Worm (Caenorhabditis elegans): ENCODE results near the gene F49E11.7.

F49E11.7 gene

ce11 chrIV:13096778-13097177, 44.1 kb downstream of the F49E11.7 start (continued):
- TF ChIP-seq hmg-20 (GFP tag; IDR thresholded peaks at IDR 0.05) (no peak), ztf-6 (GFP tag; IDR thresholded peaks at IDR 0.05) (no peak), dox-1 (GFP tag; IDR thresholded peaks at IDR 0.05) (peak; percentile 52; the same call in 1 of the 2 replicates), F23B12.7 (tag; optimal IDR thresholded peaks at IDR 0.05; ENCODE audit: insufficient read depth) (no peak), nhr-80 (tag; optimal IDR thresholded peaks at IDR 0.05) (no peak), gei-17 (GFP tag; optimal IDR thresholded peaks at IDR 0.05) (no peak), hrde-1 (tag; optimal IDR thresholded peaks at IDR 0.05; ENCODE audit: borderline replicate concordance) (peak; percentile 88), madf-3 (GFP tag; IDR thresholded peaks at IDR 0.05) (0 out of 2 replicates have a peak, but pooled peaks have one; percentile 16), lsl-1 (GFP tag; optimal IDR thresholded peaks at IDR 0.05) (peak; percentile 27), T26A5.8 (tag; optimal IDR thresholded peaks at IDR 0.05) (peak; percentile 1), tbx-9 (tag; optimal IDR thresholded peaks at IDR 0.05; ENCODE audit: borderline replicate concordance) (no peak), let-607 (tag; optimal IDR thresholded peaks at IDR 0.05) (no peak), nfyb-1 (GFP tag; IDR thresholded peaks at IDR 0.05) (0 out of 2 replicates have a peak, but pooled peaks have one; percentile 7), rpc-1 (optimal IDR thresholded peaks at IDR 0.05) (no peak), rpc-1 (tag; optimal IDR thresholded peaks at IDR 0.05) (no peak), C17E4.6 (GFP tag; IDR thresholded peaks at IDR 0.05) (no peak), tbp1 (GFP tag; optimal IDR thresholded peaks at IDR 0.05) (no peak), lin-40 (tag; optimal IDR thresholded peaks at IDR 0.05) (no peak), D2030.7 (GFP tag; IDR thresholded peaks at IDR 0.05) (peak; percentile 20; the same call in 1 of the 2 replicates), bed-1 (GFP tag; IDR thresholded peaks at IDR 0.05) (no peak), mcd-1 (GFP tag; IDR thresholded peaks at IDR 0.05) (no peak), F49E8.2 (tag; optimal IDR thresholded peaks at IDR 0.05; ENCODE audit: insufficient read depth) (peak; percentile 86), zim-3 (tag; optimal IDR thresholded peaks at IDR 0.05) (no peak), rec-8 (tag; optimal IDR thresholded peaks at IDR 0.05) (peak in 1 of 2 experiments; percentile 4), ceh-40 (GFP tag; IDR thresholded peaks at IDR 0.05) (no peak)

- TF ChIP-seq ceh-100 (GFP tag; IDR thresholded peaks at IDR 0.05), result peak; percentile 42; the same call in 1 of the 2 replicates
- TF ChIP-seq tbp1 (GFP tag; optimal IDR thresholded peaks at IDR 0.05), result peak; percentile 44
- TF ChIP-seq B0261.1 (tag; optimal IDR thresholded peaks at IDR 0.05), result no peak
- TF ChIP-seq F33H1.4 (GFP tag; IDR thresholded peaks at IDR 0.05), result peak; percentile 75
- TF ChIP-seq nfyb-1 (GFP tag; IDR thresholded peaks at IDR 0.05), result 0 out of 2 replicates have a peak, but pooled peaks have one; percentile 36
- TF ChIP-seq efl-1 (GFP tag; optimal IDR thresholded peaks at IDR 0.05), result peak; percentile 39
- TF ChIP-seq him-1 (tag; optimal IDR thresholded peaks at IDR 0.05), result no peak
- no peak for TF ChIP-seq B0336.3 (GFP tag; IDR thresholded peaks at IDR 0.05)
- peak; percentile 41; the same call in 1 of the 2 replicates for TF ChIP-seq rcor-1 (GFP tag; IDR thresholded peaks at IDR 0.05)
- TF ChIP-seq dox-1 (GFP tag; IDR thresholded peaks at IDR 0.05), result peak; percentile 77
- TF ChIP-seq mcd-1 (GFP tag; IDR thresholded peaks at IDR 0.05), result peak; percentile 77
- TF ChIP-seq lin-35 (GFP tag; optimal IDR thresholded peaks at IDR 0.05), result peak in 1 of 3 experiments; percentile 25
- peak; percentile 98 for TF ChIP-seq hmg-1.2 (GFP tag; IDR thresholded peaks at IDR 0.05)
- no peak for TF ChIP-seq sdz-38 (tag; optimal IDR thresholded peaks at IDR 0.05)
- no peak for TF ChIP-seq fkh-3 (tag; optimal IDR thresholded peaks at IDR 0.05)
- peak; percentile 30; the same call in 1 of the 2 replicates for TF ChIP-seq ceh-91 (GFP tag; IDR thresholded peaks at IDR 0.05)
- TF ChIP-seq lin-54 (GFP tag; optimal IDR thresholded peaks at IDR 0.05), result peak; percentile 71
- peak; percentile 80 for TF ChIP-seq attf-5 (GFP tag; optimal IDR thresholded peaks at IDR 0.05)
- TF ChIP-seq snpc-4 (GFP tag; optimal IDR thresholded peaks at IDR 0.05), result peak; percentile 46
- TF ChIP-seq snpc-4 (tag; optimal IDR thresholded peaks at IDR 0.05), result peak in 3 of 4 experiments; percentile 4 to 73 (median 68)
- 0 out of 2 replicates have a peak, but pooled peaks have one; percentile 4 for TF ChIP-seq madf-8 (GFP tag; conservative IDR thresholded peaks at IDR 0.05)
- peak; percentile 70 for TF ChIP-seq madf-6 (GFP tag; IDR thresholded peaks at IDR 0.05)
- TF ChIP-seq pbrm-1 (GFP tag; IDR thresholded peaks at IDR 0.05), result peak; percentile 38; the same call in 1 of the 2 replicates
- TF ChIP-seq F23B12.7 (tag; optimal IDR thresholded peaks at IDR 0.05; ENCODE audit: insufficient read depth), result peak; percentile 84
- TF ChIP-seq snpc-3.4 (tag; optimal IDR thresholded peaks at IDR 0.05), result peak; percentile 6
- peak; percentile 29; the same call in 1 of the 2 replicates for TF ChIP-seq attf-3 (GFP tag; conservative IDR thresholded peaks at IDR 0.05)
Measured at ce11 chrIV:13098652-13099051, 46.0 kb downstream of the F49E11.7 start, which contains the start of the genes dli-1, tin-9.2 and exos-4.1. Gene dli-1, minus strand, starts transcription at chrIV:13098792. Gene tin-9.2, plus strand, starts transcription at chrIV:13098995. Gene exos-4.1, plus strand, starts transcription at chrIV:13098999.

Measured in whole organism, young adult.